Worm (Caenorhabditis elegans): ENCODE data around the gene taap-1.

Gene taap-1

ce11 chrII:8516783-8517182 is 33.1 kb upstream of the taap-1 start, which contains the start of gene rnh-2 (continued):
- TF ChIP-seq madf-10 (tag; optimal IDR thresholded peaks at IDR 0.05) (peak; percentile 49), efl-1 (GFP tag; optimal IDR thresholded peaks at IDR 0.05) (peak; percentile 37), tbp1 (GFP tag; optimal IDR thresholded peaks at IDR 0.05) (peak; percentile 55), attf-5 (GFP tag; optimal IDR thresholded peaks at IDR 0.05) (peak; percentile 87), F23B12.7 (tag; optimal IDR thresholded peaks at IDR 0.05; ENCODE audit: insufficient read depth) (peak; percentile 74), B0261.1 (tag; optimal IDR thresholded peaks at IDR 0.05) (no peak), bed-2 (GFP tag; IDR thresholded peaks at IDR 0.05) (no peak), cebp-1 (GFP tag; IDR thresholded peaks at IDR 0.05) (no peak), cebp-1 (tag; optimal IDR thresholded peaks at IDR 0.05) (peak; percentile 50), ceh-91 (GFP tag; IDR thresholded peaks at IDR 0.05) (peak; percentile 68), egrh-3 (GFP tag; IDR thresholded peaks at IDR 0.05) (no peak), Y67H2A.10 (GFP tag; conservative IDR thresholded peaks at IDR 0.05) (peak; percentile 44; the same call in 1 of the 2 replicates), Y56A3A.18 (GFP tag; IDR thresholded peaks at IDR 0.05) (no peak), lir-1 (GFP tag; conservative IDR thresholded peaks at IDR 0.05) (0 out of 2 replicates have a peak, but pooled peaks have one; percentile 36), nfya-2 (GFP tag; IDR thresholded peaks at IDR 0.05) (no peak), K12H6.12 (tag; optimal IDR thresholded peaks at IDR 0.05) (peak; percentile 1), ztf-3 (GFP tag; optimal IDR thresholded peaks at IDR 0.05) (no peak), zim-3 (tag; optimal IDR thresholded peaks at IDR 0.05) (no peak), somi-1 (GFP tag; optimal IDR thresholded peaks at IDR 0.05) (no peak), zfh-2 (GFP tag; conservative IDR thresholded peaks at IDR 0.05) (no peak), nhr-80 (tag; optimal IDR thresholded peaks at IDR 0.05) (peak; percentile 55), F49E8.2 (tag; optimal IDR thresholded peaks at IDR 0.05; ENCODE audit: insufficient read depth) (peak; percentile 65), Y95B8A.8 (GFP tag; IDR thresholded peaks at IDR 0.05) (0 out of 2 replicates have a peak, but pooled peaks have one; percentile 14), dox-1 (GFP tag; IDR thresholded peaks at IDR 0.05) (peak; percentile 84), unc-130 (GFP tag; optimal IDR thresholded peaks at IDR 0.05) (peak; percentile 88), mcd-1 (GFP tag; IDR thresholded peaks at IDR 0.05) (peak; percentile 94), T07F8.4 (tag; optimal IDR thresholded peaks at IDR 0.05) (no peak), xnd-1 (tag; optimal IDR thresholded peaks at IDR 0.05) (peak; percentile 37), madf-8 (GFP tag; conservative IDR thresholded peaks at IDR 0.05) (peak; percentile 80), Y53F4B.3 (GFP tag; IDR thresholded peaks at IDR 0.05) (no peak), lsy-27 (tag; optimal IDR thresholded peaks at IDR 0.05; ENCODE audit: borderline replicate concordance, insufficient read depth) (no peak), ztf-25 (GFP tag; IDR thresholded peaks at IDR 0.05) (peak; percentile 72; the same call in 1 of the 2 replicates), akir-1 (GFP tag; optimal IDR thresholded peaks at IDR 0.05) (no peak), athp-1 (tag; optimal IDR thresholded peaks at IDR 0.05) (peak; percentile 71)

- TF ChIP-seq ceh-40 (GFP tag; IDR thresholded peaks at IDR 0.05) = no peak
- no peak for TF ChIP-seq cebp-1 (GFP tag; IDR thresholded peaks at IDR 0.05)
- TF ChIP-seq cebp-1 (tag; optimal IDR thresholded peaks at IDR 0.05) = peak; percentile 59
- peak; percentile 56 for TF ChIP-seq nhr-80 (tag; optimal IDR thresholded peaks at IDR 0.05)
These were observed 31.9 kb upstream of the taap-1 start for ce11 chrII:8515521-8515920.

ce11 chrII:8514729-8515128 is 31.1 kb upstream of the taap-1 start, which contains the start of gene ctg-2:
TSS of gene ctg-2 (plus strand) at chrII:8515054.
- TF ChIP-seq nhr-80 (tag; optimal IDR thresholded peaks at IDR 0.05) (peak; percentile 78), gei-17 (GFP tag; optimal IDR thresholded peaks at IDR 0.05) (no peak)
